1 fruit fly cellular context compared by ENCODE assay signal in the genomic region with DNA sequence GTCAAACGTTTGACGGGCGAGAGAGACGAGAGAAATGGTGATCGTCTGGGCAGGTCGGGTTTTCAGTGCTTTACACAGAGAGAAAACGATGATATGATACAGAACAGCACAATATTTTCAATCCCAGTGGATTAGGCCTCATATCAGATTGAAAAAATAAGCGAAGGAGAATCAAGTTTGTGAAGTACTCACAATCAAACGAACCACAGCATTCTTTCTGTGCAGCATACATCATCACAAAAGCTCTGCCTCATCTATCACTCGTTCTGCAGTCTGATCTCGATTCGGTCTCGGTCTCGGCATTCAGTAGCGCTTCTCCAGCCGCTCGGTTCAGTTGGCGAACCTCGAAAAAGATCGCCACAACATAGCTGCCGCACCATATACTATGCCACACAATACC.
TF ChIP-seq lines count a peak whose summit lies in the region.

bdl (plus strand) TSS at position 301 of the 400 bp plus-strand sequence.

TF ChIP-seq in whole organism, embryonic, 481 proteins besides CTCF, POLR2A, EP300 and RAD21 (continued from another document):
- no peak for TF ChIP-seq trem (tag; optimal IDR thresholded peaks at IDR 0.05; lab: Kevin White, UChicago)
